Worm (Caenorhabditis elegans): ENCODE results near the gene srj-15.

srj-15 gene

ce11 chrV:1969690-1970089 lies 5.0 kb upstream of the srj-15 start:
- no peak for TF ChIP-seq him-1 (tag; optimal IDR thresholded peaks at IDR 0.05)
- TF ChIP-seq dao-5 (tag; optimal IDR thresholded peaks at IDR 0.05) = no peak
- no peak for TF ChIP-seq W03F9.2 (tag; optimal IDR thresholded peaks at IDR 0.05)

ce11 chrV:1969228-1969627 lies 4.5 kb upstream of the srj-15 start, which contains the start of gene acs-3:
Gene acs-3, plus strand, starts transcription at chrV:1969528.
- TF ChIP-seq W03F9.2 (tag; optimal IDR thresholded peaks at IDR 0.05) (no peak), dao-5 (tag; optimal IDR thresholded peaks at IDR 0.05) (no peak), him-1 (tag; optimal IDR thresholded peaks at IDR 0.05) (no peak)

ce11 chrV:1968809-1969208 lies 4.1 kb upstream of the srj-15 start:
- TF ChIP-seq him-1 (tag; optimal IDR thresholded peaks at IDR 0.05) = no peak
- TF ChIP-seq W03F9.2 (tag; optimal IDR thresholded peaks at IDR 0.05) = no peak
- TF ChIP-seq dao-5 (tag; optimal IDR thresholded peaks at IDR 0.05) = no peak

ce11 chrV:1966962-1967361 lies 2.3 kb upstream of the srj-15 start:
- no peak for TF ChIP-seq dao-5 (tag; optimal IDR thresholded peaks at IDR 0.05)
- TF ChIP-seq him-1 (tag; optimal IDR thresholded peaks at IDR 0.05) = no peak
- no peak for TF ChIP-seq W03F9.2 (tag; optimal IDR thresholded peaks at IDR 0.05)

- no peak for TF ChIP-seq dao-5 (tag; optimal IDR thresholded peaks at IDR 0.05)
- no peak for TF ChIP-seq him-1 (tag; optimal IDR thresholded peaks at IDR 0.05)
- TF ChIP-seq W03F9.2 (tag; optimal IDR thresholded peaks at IDR 0.05) = no peak
Observed at ce11 chrV:1961453-1961852, 3.3 kb downstream of the srj-15 start, which contains the start of gene Y40B10B.1. Gene Y40B10B.1, minus strand, starts transcription at chrV:1961553.

ce11 chrV:1957110-1957509 lies 7.6 kb downstream of the srj-15 start, which contains the start of gene fipr-25:
Gene fipr-25, plus strand, starts transcription at chrV:1957410.
- TF ChIP-seq him-1 (tag; optimal IDR thresholded peaks at IDR 0.05) (no peak), dao-5 (tag; optimal IDR thresholded peaks at IDR 0.05) (no peak), W03F9.2 (tag; optimal IDR thresholded peaks at IDR 0.05) (no peak)

ce11 chrV:1955246-1955645 lies 9.5 kb downstream of the srj-15 start:
- no peak for TF ChIP-seq dao-5 (tag; optimal IDR thresholded peaks at IDR 0.05)
- no peak for TF ChIP-seq him-1 (tag; optimal IDR thresholded peaks at IDR 0.05)
- TF ChIP-seq W03F9.2 (tag; optimal IDR thresholded peaks at IDR 0.05) = no peak

ce11 chrV:1945875-1946274 lies 18.8 kb downstream of the srj-15 start:
- TF ChIP-seq him-1 (tag; optimal IDR thresholded peaks at IDR 0.05) (no peak), dao-5 (tag; optimal IDR thresholded peaks at IDR 0.05) (no peak), W03F9.2 (tag; optimal IDR thresholded peaks at IDR 0.05) (no peak)

- TF ChIP-seq him-1 (tag; optimal IDR thresholded peaks at IDR 0.05) (peak; percentile 48), dao-5 (tag; optimal IDR thresholded peaks at IDR 0.05) (no peak), W03F9.2 (tag; optimal IDR thresholded peaks at IDR 0.05) (no peak)
Observed at ce11 chrV:1943465-1943864, 21.2 kb downstream of the srj-15 start.

- TF ChIP-seq W03F9.2 (tag; optimal IDR thresholded peaks at IDR 0.05) = no peak
- no peak for TF ChIP-seq him-1 (tag; optimal IDR thresholded peaks at IDR 0.05)
- TF ChIP-seq dao-5 (tag; optimal IDR thresholded peaks at IDR 0.05) = no peak
Observed at ce11 chrV:1940472-1941221, 24.1 kb downstream of the srj-15 start.

- no peak for TF ChIP-seq dao-5 (tag; optimal IDR thresholded peaks at IDR 0.05)
- TF ChIP-seq W03F9.2 (tag; optimal IDR thresholded peaks at IDR 0.05) = no peak
- no peak for TF ChIP-seq him-1 (tag; optimal IDR thresholded peaks at IDR 0.05)
Observed at ce11 chrV:1937963-1938362, 26.7 kb downstream of the srj-15 start, which contains the start of gene glb-25. Gene glb-25, plus strand, starts transcription at chrV:1938263.

- no peak for TF ChIP-seq dao-5 (tag; optimal IDR thresholded peaks at IDR 0.05)
- no peak for TF ChIP-seq W03F9.2 (tag; optimal IDR thresholded peaks at IDR 0.05)
- TF ChIP-seq him-1 (tag; optimal IDR thresholded peaks at IDR 0.05) = no peak
Observed at ce11 chrV:1935494-1935893, 29.2 kb downstream of the srj-15 start.

ce11 chrV:1928473-1928872 lies 36.2 kb downstream of the srj-15 start:
- TF ChIP-seq W03F9.2 (tag; optimal IDR thresholded peaks at IDR 0.05) (no peak), him-1 (tag; optimal IDR thresholded peaks at IDR 0.05) (no peak), dao-5 (tag; optimal IDR thresholded peaks at IDR 0.05) (no peak)

ce11 chrV:1927015-1927414 lies 37.7 kb downstream of the srj-15 start, which contains the start of gene T06A1.5:
Gene T06A1.5, plus strand, starts transcription at chrV:1927223.
- TF ChIP-seq W03F9.2 (tag; optimal IDR thresholded peaks at IDR 0.05) (no peak), him-1 (tag; optimal IDR thresholded peaks at IDR 0.05) (no peak), dao-5 (tag; optimal IDR thresholded peaks at IDR 0.05) (no peak)

- TF ChIP-seq dao-5 (tag; optimal IDR thresholded peaks at IDR 0.05) (no peak), W03F9.2 (tag; optimal IDR thresholded peaks at IDR 0.05) (no peak), him-1 (tag; optimal IDR thresholded peaks at IDR 0.05) (no peak)
Observed at ce11 chrV:1925487-1925886, 39.2 kb downstream of the srj-15 start, which contains the start of gene T06A1.1. Gene T06A1.1, minus strand, starts transcription at chrV:1925587.

Measured in whole organism, L4/young adult.